Worm (Caenorhabditis elegans) whole organism, young adult: ENCODE results near the gene Y38E10A.17.

Experiments
- B0336.3 ChIP-seq: fragments of 200-800 bp; sonication (Bioruptor generic); IDR thresholded peaks from 2 replicates; pipeline ENCODE4 v1.3.6; 2022; ENCODE audit warnings: missing genetic modification characterization, missing compliant biosample characterization
- C06A6.2 ChIP-seq: fragments of 200-800 bp; sonication (Bioruptor generic); conservative IDR thresholded peaks from 2 replicates; pipeline ENCODE4 v1.3.6; 2022; ENCODE audit warnings: missing genetic modification characterization, missing compliant biosample characterization
- F39B2.1 ChIP-seq: fragments of 200-800 bp; sonication (Bioruptor generic); IDR thresholded peaks from 2 replicates; pipeline ENCODE4 v1.3.6; 2022; ENCODE audit warnings: missing genetic modification reagents, missing genetic modification characterization, missing compliant biosample characterization
- F49E8.2 ChIP-seq: sonication (generic microtip); optimal IDR thresholded peaks from 3 replicates; lab custom pipeline; 2017; ENCODE audit warnings: missing genetic modification characterization, mild to moderate bottlenecking, missing compliant biosample characterization, antibody characterized with exemption, moderate library complexity; ENCODE audit not compliant: insufficient read depth
- F57A8.1 ChIP-seq: fragments of 200-800 bp; sonication (Bioruptor generic); optimal IDR thresholded peaks from 2 replicates; lab custom pipeline; 2018; ENCODE audit warnings: mild to moderate bottlenecking, missing genetic modification characterization, moderate library complexity, missing compliant biosample characterization
- T07F8.4 ChIP-seq: sonication (generic microtip); optimal IDR thresholded peaks from 2 replicates; lab custom pipeline; 2016; ENCODE audit warnings: mild to moderate bottlenecking, missing genetic modification characterization, moderate library complexity, missing compliant biosample characterization
- T26A5.8 ChIP-seq: sonication (generic microtip); optimal IDR thresholded peaks from 2 replicates; lab custom pipeline; 2016; ENCODE audit warnings: missing genetic modification characterization, missing compliant biosample characterization
- Y53G8AR.9 ChIP-seq: fragments of 200-800 bp; sonication (Bioruptor generic); conservative IDR thresholded peaks from 2 replicates; pipeline ENCODE4 v1.3.6; 2022; ENCODE audit warnings: missing genetic modification reagents, missing genetic modification characterization, missing compliant biosample characterization
- Y56A3A.18 ChIP-seq: fragments of 200-800 bp; sonication (Bioruptor generic); IDR thresholded peaks from 2 replicates; pipeline ENCODE4 v1.3.6; 2022; ENCODE audit warnings: missing genetic modification reagents, missing genetic modification characterization, missing compliant biosample characterization
- Y79H2A.3 ChIP-seq: fragments of 200-800 bp; sonication (Bioruptor generic); conservative IDR thresholded peaks from 2 replicates; pipeline ENCODE4 v1.3.6; 2022; ENCODE audit warnings: missing genetic modification reagents, missing genetic modification characterization, missing compliant biosample characterization
- ama-1 ChIP-seq, 3 experiments: fragments of 150-350 bp in 1 of 3; sonication (generic microtip) in 2 of 3; optimal IDR thresholded peaks; 2 replicates each; lab custom pipeline; 2014 to 2018; ENCODE audit warnings: missing biosample characterization in 2 of 3, missing genetic modification characterization in 2 of 3, missing genetic modification reagents in 2 of 3
- aptf-2 ChIP-seq: fragments of 200-800 bp; sonication (Bioruptor generic); conservative IDR thresholded peaks from 2 replicates; pipeline ENCODE4 v1.3.6; 2022; ENCODE audit warnings: missing genetic modification reagents, missing genetic modification characterization, missing compliant biosample characterization
- atf-7 ChIP-seq: sonication (generic microtip); optimal IDR thresholded peaks from 2 replicates; lab custom pipeline; 2017; ENCODE audit warnings: mild to moderate bottlenecking, missing genetic modification characterization, missing compliant biosample characterization
- athp-1 ChIP-seq: sonication (generic microtip); optimal IDR thresholded peaks from 2 replicates; lab custom pipeline; 2017; ENCODE audit warnings: mild to moderate bottlenecking, missing genetic modification characterization, missing compliant biosample characterization
- attf-5 ChIP-seq: fragments of 200-800 bp; sonication (Bioruptor generic); optimal IDR thresholded peaks from 2 replicates; lab custom pipeline; 2018; ENCODE audit warnings: mild to moderate bottlenecking, missing genetic modification characterization, missing compliant biosample characterization
- bed-2 ChIP-seq: fragments of 200-800 bp; sonication (Bioruptor generic); IDR thresholded peaks from 2 replicates; pipeline ENCODE4 v1.3.6; 2022; ENCODE audit warnings: missing genetic modification reagents, missing genetic modification characterization, missing compliant biosample characterization
- ccch-3 ChIP-seq: fragments of 200-800 bp; sonication (Bioruptor generic); optimal IDR thresholded peaks from 2 replicates; lab custom pipeline; 2018; ENCODE audit warnings: mild to moderate bottlenecking, missing genetic modification characterization, missing compliant biosample characterization
- cebp-1 ChIP-seq, 2 experiments: fragments of 200-800 bp in 1 of 2; sonication (Bioruptor generic) in 1 of 2; sonication (generic microtip) in 1 of 2; IDR thresholded peaks in 1 of 2; optimal IDR thresholded peaks in 1 of 2; 2 replicates each; pipeline versions ENCODE4 v1.3.6 to Lab custom; 2017 to 2022; ENCODE audit warnings: missing compliant biosample characterization in 2 of 2, missing genetic modification characterization in 2 of 2, mild to moderate bottlenecking in 1 of 2, missing genetic modification reagents in 1 of 2, moderate library complexity in 1 of 2
- ceh-100 ChIP-seq: fragments of 200-800 bp; sonication (Bioruptor generic); IDR thresholded peaks from 2 replicates; pipeline ENCODE4 v1.3.6; 2022; ENCODE audit warnings: missing genetic modification reagents, missing genetic modification characterization, missing compliant biosample characterization
- ceh-27 ChIP-seq: fragments of 200-800 bp; sonication (Bioruptor generic); optimal IDR thresholded peaks from 2 replicates; lab custom pipeline; 2018; ENCODE audit warnings: mild to moderate bottlenecking, missing genetic modification characterization, moderate library complexity, missing compliant biosample characterization
- ceh-40 ChIP-seq: fragments of 200-800 bp; sonication (Bioruptor generic); IDR thresholded peaks from 2 replicates; pipeline ENCODE4 v1.3.6; 2022; ENCODE audit warnings: missing genetic modification characterization, missing compliant biosample characterization
- ceh-91 ChIP-seq: fragments of 200-800 bp; sonication (Bioruptor generic); IDR thresholded peaks from 2 replicates; pipeline ENCODE4 v1.3.6; 2022; ENCODE audit warnings: missing genetic modification reagents, missing genetic modification characterization, missing compliant biosample characterization
- chd-7 ChIP-seq: sonication (generic microtip); optimal IDR thresholded peaks from 2 replicates; lab custom pipeline; 2016; ENCODE audit warnings: mild to moderate bottlenecking, missing genetic modification characterization, moderate library complexity, missing compliant biosample characterization
- efl-1 ChIP-seq: fragments of 150-350 bp; optimal IDR thresholded peaks from 2 replicates; lab custom pipeline; 2014; ENCODE audit warnings: missing biosample characterization, missing genetic modification reagents, missing genetic modification characterization
- egl-44 ChIP-seq: fragments of 200-800 bp; sonication (Bioruptor generic); IDR thresholded peaks from 2 replicates; pipeline ENCODE4 v1.3.6; 2022; ENCODE audit warnings: missing genetic modification reagents, missing genetic modification characterization, missing compliant biosample characterization
- egrh-3 ChIP-seq: fragments of 200-800 bp; sonication (Bioruptor generic); IDR thresholded peaks from 2 replicates; pipeline ENCODE4 v1.3.6; 2022; ENCODE audit warnings: missing genetic modification reagents, missing genetic modification characterization, missing compliant biosample characterization
- gei-17 ChIP-seq: fragments of 200-800 bp; sonication (Bioruptor generic); optimal IDR thresholded peaks from 2 replicates; lab custom pipeline; 2018; ENCODE audit warnings: mild to moderate bottlenecking, missing genetic modification characterization, missing compliant biosample characterization
- hmg-1.2 ChIP-seq: fragments of 200-800 bp; sonication (Bioruptor generic); IDR thresholded peaks from 2 replicates; pipeline ENCODE4 v1.3.6; 2022; ENCODE audit warnings: missing genetic modification reagents, missing genetic modification characterization, missing compliant biosample characterization
- hrde-1 ChIP-seq: sonication (generic microtip); optimal IDR thresholded peaks from 2 replicates; lab custom pipeline; 2016; ENCODE audit warnings: missing genetic modification characterization, mild to moderate bottlenecking, missing compliant biosample characterization, moderate library complexity, missing genotype, missing genetic modification reagents, borderline replicate concordance
- hsf-1 ChIP-seq: fragments of 200-800 bp; sonication (Bioruptor generic); IDR thresholded peaks from 2 replicates; pipeline ENCODE4 v1.3.6; 2022; ENCODE audit warnings: missing genetic modification reagents, missing genetic modification characterization, missing compliant biosample characterization
- lsl-1 ChIP-seq: fragments of 200-800 bp; sonication (Bioruptor generic); optimal IDR thresholded peaks from 2 replicates; lab custom pipeline; 2018; ENCODE audit warnings: mild to moderate bottlenecking, missing genetic modification characterization, moderate library complexity, missing compliant biosample characterization
- madf-6 ChIP-seq: fragments of 200-800 bp; sonication (Bioruptor generic); IDR thresholded peaks from 2 replicates; pipeline ENCODE4 v1.3.6; 2022; ENCODE audit warnings: missing genetic modification reagents, missing genetic modification characterization, missing compliant biosample characterization
- madf-8 ChIP-seq: fragments of 200-800 bp; sonication (Bioruptor generic); conservative IDR thresholded peaks from 2 replicates; pipeline ENCODE4 v1.3.6; 2022; ENCODE audit warnings: missing genetic modification reagents, missing genetic modification characterization, missing compliant biosample characterization
- mcd-1 ChIP-seq: fragments of 200-800 bp; sonication (Bioruptor generic); IDR thresholded peaks from 2 replicates; pipeline ENCODE4 v1.3.6; 2022; ENCODE audit warnings: missing genetic modification reagents, missing genetic modification characterization, missing compliant biosample characterization
- nhr-120 ChIP-seq: fragments of 200-800 bp; sonication (Bioruptor generic); IDR thresholded peaks from 2 replicates; pipeline ENCODE4 v1.3.6; 2022; ENCODE audit warnings: missing genetic modification characterization, missing compliant biosample characterization
- nhr-179 ChIP-seq: sonication (generic microtip); optimal IDR thresholded peaks from 2 replicates; lab custom pipeline; 2016; ENCODE audit warnings: mild to moderate bottlenecking, missing genetic modification characterization, missing compliant biosample characterization
- pbrm-1 ChIP-seq: fragments of 200-800 bp; sonication (Bioruptor generic); IDR thresholded peaks from 2 replicates; pipeline ENCODE4 v1.3.6; 2022; ENCODE audit warnings: missing genetic modification reagents, missing genetic modification characterization, missing compliant biosample characterization
- pha-4 ChIP-seq: fragments of 150-350 bp; sonication (generic microtip); optimal IDR thresholded peaks from 2 replicates; lab custom pipeline; 2014; ENCODE audit warnings: missing biosample characterization, missing genetic modification reagents, missing genetic modification characterization
- rcor-1 ChIP-seq: fragments of 200-800 bp; sonication (Bioruptor generic); IDR thresholded peaks from 2 replicates; pipeline ENCODE4 v1.3.6; 2022; ENCODE audit warnings: missing genetic modification reagents, missing genetic modification characterization, missing compliant biosample characterization
- sdz-38 ChIP-seq: sonication (generic microtip); optimal IDR thresholded peaks from 2 replicates; lab custom pipeline; 2016; ENCODE audit warnings: missing genotype, missing genetic modification characterization, missing compliant biosample characterization
- sea-2 ChIP-seq: fragments of 200-800 bp; sonication (Bioruptor generic); IDR thresholded peaks from 2 replicates; pipeline ENCODE4 v1.3.6; 2022; ENCODE audit warnings: missing genetic modification characterization, missing compliant biosample characterization
- unc-62 ChIP-seq: fragments of 150-350 bp; optimal IDR thresholded peaks from 2 replicates; lab custom pipeline; 2014; ENCODE audit warnings: missing biosample characterization, missing genetic modification reagents, missing genetic modification characterization
- zfh-2 ChIP-seq: fragments of 200-800 bp; sonication (Bioruptor generic); conservative IDR thresholded peaks from 2 replicates; pipeline ENCODE4 v1.3.6; 2022; ENCODE audit warnings: missing genetic modification reagents, missing genetic modification characterization, missing compliant biosample characterization
- ztf-3 ChIP-seq: fragments of 200-800 bp; sonication (Bioruptor generic); optimal IDR thresholded peaks from 2 replicates; lab custom pipeline; 2018; ENCODE audit warnings: mild to moderate bottlenecking, missing genetic modification characterization, missing compliant biosample characterization

The Y38E10A.17 gene

ce11 chrII:12671892-12672291, 37.3 kb upstream of the Y38E10A.17 start (continued):
- TF ChIP-seq hrde-1 (tag; lab: Kevin White, UChicago) = no peak
- no peak for TF ChIP-seq ceh-40
- TF ChIP-seq ama-1 (optimal IDR thresholded peaks at IDR 0.05; lab: Kevin White, UChicago) = no peak
- TF ChIP-seq ama-1 (GFP tag; optimal IDR thresholded peaks at IDR 0.05; lab: Kevin White, UChicago) = no peak
- TF ChIP-seq T26A5.8 (tag; lab: Kevin White, UChicago) = no peak
- no peak for TF ChIP-seq pha-4 (tag; lab: Kevin White, UChicago)
- TF ChIP-seq aptf-2 (GFP tag; lab: Robert Waterston, UW) = no peak
- TF ChIP-seq Y56A3A.18 = 0 out of 2 replicates have a peak, but pooled peaks have one; percentile 7
- no peak for TF ChIP-seq Y79H2A.3
- TF ChIP-seq ztf-3 = no peak
- no peak for TF ChIP-seq ceh-100 (GFP tag; lab: Robert Waterston, UW)
- no peak for TF ChIP-seq nhr-179 (tag; lab: Kevin White, UChicago)
- no peak for TF ChIP-seq rcor-1 (GFP tag; lab: Robert Waterston, UW)
- TF ChIP-seq athp-1 (tag; lab: Kevin White, UChicago) = no peak
- 0 out of 2 replicates have a peak, but pooled peaks have one; percentile 15 for TF ChIP-seq ceh-91 (GFP tag; lab: Robert Waterston, UW)
- TF ChIP-seq bed-2 (GFP tag; lab: Robert Waterston, UW) = no peak
- peak; percentile 68 for TF ChIP-seq madf-6 (GFP tag; lab: Robert Waterston, UW)
- no peak for TF ChIP-seq egrh-3 (GFP tag; lab: Robert Waterston, UW)
- TF ChIP-seq unc-62 = no peak
- no peak for TF ChIP-seq chd-7 (tag; lab: Kevin White, UChicago)
- TF ChIP-seq T07F8.4 (tag; lab: Kevin White, UChicago) = no peak
- no peak for TF ChIP-seq F49E8.2
- no peak for TF ChIP-seq egl-44 (GFP tag; lab: Robert Waterston, UW)
- TF ChIP-seq madf-8 (GFP tag; lab: Robert Waterston, UW) = peak; percentile 24; the same call in 1 of the 2 replicates
- no peak for TF ChIP-seq lsl-1 (GFP tag; lab: Kevin White, UChicago)
- TF ChIP-seq B0336.3 (GFP tag; lab: Robert Waterston, UW) = no peak
- TF ChIP-seq attf-5 (GFP tag; lab: Kevin White, UChicago) = no peak
- TF ChIP-seq mcd-1 (GFP tag; lab: Robert Waterston, UW) = peak; percentile 25; the same call in 1 of the 2 replicates
- TF ChIP-seq nhr-120 (GFP tag; lab: Robert Waterston, UW) = no peak
- peak; percentile 32 for TF ChIP-seq efl-1 (GFP tag; lab: Kevin White, UChicago)
- TF ChIP-seq Y53G8AR.9 = no peak

ce11 chrII:12670877-12671864, 36.6 kb upstream of the Y38E10A.17 start:
- TF ChIP-seq zfh-2 (GFP tag; lab: Robert Waterston, UW) (peak; percentile 94), C06A6.2 (GFP tag; lab: Robert Waterston, UW) (no peak), hmg-1.2 (peak; percentile 39), ceh-40 (no peak), atf-7 (tag; lab: Kevin White, UChicago) (no peak), hrde-1 (tag; lab: Kevin White, UChicago) (no peak), gei-17 (GFP tag; lab: Kevin White, UChicago) (no peak), ztf-3 (no peak), ccch-3 (no peak), lsl-1 (GFP tag; lab: Kevin White, UChicago) (no peak), pbrm-1 (GFP tag; lab: Robert Waterston, UW) (peak; percentile 43; the same call in 1 of the 2 replicates), hsf-1 (GFP tag; lab: Robert Waterston, UW) (no peak), F57A8.1 (GFP tag; lab: Kevin White, UChicago) (no peak), F39B2.1 (GFP tag; lab: Robert Waterston, UW) (no peak), rcor-1 (GFP tag; lab: Robert Waterston, UW) (no peak), sea-2 (GFP tag; lab: Robert Waterston, UW) (no peak), pha-4 (tag; lab: Kevin White, UChicago) (no peak), ceh-27 (GFP tag; lab: Kevin White, UChicago) (no peak), sdz-38 (no peak), T07F8.4 (tag; lab: Kevin White, UChicago) (no peak), cebp-1 (GFP tag; IDR thresholded peaks at IDR 0.05; lab: Robert Waterston, UW) (no peak), cebp-1 (tag; optimal IDR thresholded peaks at IDR 0.05; lab: Kevin White, UChicago) (no peak), efl-1 (GFP tag; lab: Kevin White, UChicago) (no peak)
